Worm (Caenorhabditis elegans): ENCODE measurements around the gene srj-1.

Gene srj-1

DNA sequence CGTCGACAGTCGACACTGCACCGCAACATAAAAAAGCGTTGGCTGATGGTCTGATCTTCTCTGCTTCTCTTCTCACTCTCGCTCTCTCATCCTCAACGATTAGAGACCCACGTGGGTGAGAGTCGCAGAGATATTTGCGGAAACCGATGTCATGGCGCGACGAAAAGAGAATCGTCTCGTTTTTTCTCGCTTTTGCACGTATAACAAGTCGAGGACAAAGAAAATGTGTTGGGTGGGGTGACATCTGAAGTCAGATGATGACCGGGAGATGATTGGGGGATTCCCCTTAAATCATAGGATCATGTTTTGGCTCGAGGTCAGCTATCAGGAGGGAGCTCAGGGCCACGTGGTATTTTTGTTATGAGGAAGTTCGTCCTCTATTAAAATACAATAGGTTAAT lies 8.8 kb downstream of the srj-1 start (continued):
- TF ChIP-seq duxl-1 (tag; optimal IDR thresholded peaks at IDR 0.05; ENCODE audit: poor library complexity) = peak; percentile 48
- no peak for TF ChIP-seq snpc-1.2 (GFP tag; IDR thresholded peaks at IDR 0.05)
- no peak for TF ChIP-seq unc-39 (tag; optimal IDR thresholded peaks at IDR 0.05)

DNA sequence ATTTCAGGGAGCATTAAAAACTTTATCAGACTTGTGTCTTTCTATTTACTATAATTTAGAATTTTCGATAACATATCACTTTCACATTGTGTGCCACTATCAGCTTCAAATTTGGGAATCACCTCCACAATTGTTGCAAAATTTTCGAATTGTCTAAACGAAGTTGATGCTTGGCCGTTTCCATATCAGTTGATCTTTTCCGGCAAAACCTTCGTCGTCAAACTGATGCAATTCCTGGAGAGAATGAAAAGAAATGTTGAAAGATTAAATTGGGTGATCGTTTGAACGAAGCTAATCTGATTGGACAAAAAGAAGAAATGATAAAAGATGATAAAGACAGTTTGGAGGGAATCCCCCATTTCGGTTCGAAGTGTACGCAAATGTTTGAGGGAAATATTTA lies 9.6 kb downstream of the srj-1 start:
- TF ChIP-seq hmg-1.1 (GFP tag; IDR thresholded peaks at IDR 0.05) = peak; percentile 15; the same call in 1 of the 2 replicates
- TF ChIP-seq daf-19 (GFP tag; conservative IDR thresholded peaks at IDR 0.05) = no peak
- no peak for TF ChIP-seq madf-5 (GFP tag; IDR thresholded peaks at IDR 0.05)
- TF ChIP-seq gei-8 (GFP tag; optimal IDR thresholded peaks at IDR 0.05) = peak; percentile 81
- no peak for TF ChIP-seq hlh-30 (tag; optimal IDR thresholded peaks at IDR 0.05; ENCODE audit: insufficient read depth)
- no peak for TF ChIP-seq aly-2 (tag; optimal IDR thresholded peaks at IDR 0.05)
- TF ChIP-seq aha-1 (tag) = peak; percentile 95
- peak; percentile 66; the same call in 1 of the 2 replicates for TF ChIP-seq mdt-29 (GFP tag; IDR thresholded peaks at IDR 0.05)
- peak; percentile 76 for TF ChIP-seq spr-3 (GFP tag; optimal IDR thresholded peaks at IDR 0.05)
- peak; percentile 86 for TF ChIP-seq nhr-10 (tag; optimal IDR thresholded peaks at IDR 0.05)
- peak in 1 of 2 experiments; percentile 2 for TF ChIP-seq hif-1 (tag; optimal IDR thresholded peaks at IDR 0.05)
- TF ChIP-seq tra-1 (GFP tag; IDR thresholded peaks at IDR 0.05) = peak; percentile 65
- peak; percentile 7; the same call in 1 of the 2 replicates for TF ChIP-seq Y48G9A.11 (GFP tag; IDR thresholded peaks at IDR 0.05)
- peak; percentile 33 for TF ChIP-seq nhr-102 (tag; optimal IDR thresholded peaks at IDR 0.05)
- no peak for TF ChIP-seq ceh-32 (tag; optimal IDR thresholded peaks at IDR 0.05; ENCODE audit: poor library complexity)
- TF ChIP-seq spr-1 (tag; optimal IDR thresholded peaks at IDR 0.05) = no peak
- TF ChIP-seq zip-11 (GFP tag; IDR thresholded peaks at IDR 0.05) = no peak
- TF ChIP-seq T20F7.1 (GFP tag; optimal IDR thresholded peaks at IDR 0.05) = peak; percentile 66
- TF ChIP-seq mes-2 (tag; optimal IDR thresholded peaks at IDR 0.05; ENCODE audit: poor library complexity, severe bottlenecking) = peak; percentile 65
- peak; percentile 69; the same call in 1 of the 2 replicates for TF ChIP-seq Y75B8A.6 (GFP tag; IDR thresholded peaks at IDR 0.05)
- peak; percentile 71 for TF ChIP-seq fos-1 (tag; optimal IDR thresholded peaks at IDR 0.05)
- TF ChIP-seq nhr-11 (tag; optimal IDR thresholded peaks at IDR 0.05) = no peak
- TF ChIP-seq nhr-41 (GFP tag; IDR thresholded peaks at IDR 0.05) = no peak
- TF ChIP-seq dmd-6 (GFP tag; IDR thresholded peaks at IDR 0.05) = peak; percentile 94
- peak; percentile 90 for TF ChIP-seq pqm-1 (tag; optimal IDR thresholded peaks at IDR 0.05)
- TF ChIP-seq lin-29 (GFP tag; IDR thresholded peaks at IDR 0.05) = no peak
- TF ChIP-seq mdl-1 (tag; optimal IDR thresholded peaks at IDR 0.05) = peak; percentile 34 to 76
- no peak for TF ChIP-seq tag-97 (GFP tag; IDR thresholded peaks at IDR 0.05)
- TF ChIP-seq nhr-77 (tag; optimal IDR thresholded peaks at IDR 0.05) = peak; percentile 60
- TF ChIP-seq lsy-2 (tag; optimal IDR thresholded peaks at IDR 0.05) = peak; percentile 28 to 60
- TF ChIP-seq ZK337.2 (GFP tag; IDR thresholded peaks at IDR 0.05) = no peak
- no peak for TF ChIP-seq madf-9 (GFP tag; conservative IDR thresholded peaks at IDR 0.05)
- TF ChIP-seq ama-1 (optimal IDR thresholded peaks at IDR 0.05) = peak; percentile 55
- no peak for TF ChIP-seq dpl-1 (GFP tag; optimal IDR thresholded peaks at IDR 0.05)
- peak in 1 of 2 experiments; percentile 73 for TF ChIP-seq daf-16 (GFP tag; optimal IDR thresholded peaks at IDR 0.05)
- TF ChIP-seq daf-16 (tag; optimal IDR thresholded peaks at IDR 0.05) = peak; percentile 92
- TF ChIP-seq php-3 (GFP tag; IDR thresholded peaks at IDR 0.05) = 0 out of 2 replicates have a peak, but pooled peaks have one; percentile 34
- peak; percentile 29 for TF ChIP-seq T26A8.4 (GFP tag; IDR thresholded peaks at IDR 0.05)
- peak; percentile 84 for TF ChIP-seq dve-1 (tag; optimal IDR thresholded peaks at IDR 0.05; ENCODE audit: insufficient read depth)
- TF ChIP-seq lin-38 (GFP tag; IDR thresholded peaks at IDR 0.05) = peak; percentile 46
- TF ChIP-seq arid-1 (GFP tag; conservative IDR thresholded peaks at IDR 0.05) = peak; percentile 39
- TF ChIP-seq nhr-48 (tag; optimal IDR thresholded peaks at IDR 0.05) = peak; percentile 86
- peak; percentile 75 for TF ChIP-seq nhr-28 (tag; optimal IDR thresholded peaks at IDR 0.05)
- TF ChIP-seq D1046.2 (GFP tag; IDR thresholded peaks at IDR 0.05) = no peak
- peak; percentile 93 for TF ChIP-seq lin-1 (GFP tag; IDR thresholded peaks at IDR 0.05)
- TF ChIP-seq nhr-111 (GFP tag; optimal IDR thresholded peaks at IDR 0.05) = no peak
